Worm (Caenorhabditis elegans): ENCODE measurements around the gene C33B4.5.

Gene C33B4.5

DNA sequence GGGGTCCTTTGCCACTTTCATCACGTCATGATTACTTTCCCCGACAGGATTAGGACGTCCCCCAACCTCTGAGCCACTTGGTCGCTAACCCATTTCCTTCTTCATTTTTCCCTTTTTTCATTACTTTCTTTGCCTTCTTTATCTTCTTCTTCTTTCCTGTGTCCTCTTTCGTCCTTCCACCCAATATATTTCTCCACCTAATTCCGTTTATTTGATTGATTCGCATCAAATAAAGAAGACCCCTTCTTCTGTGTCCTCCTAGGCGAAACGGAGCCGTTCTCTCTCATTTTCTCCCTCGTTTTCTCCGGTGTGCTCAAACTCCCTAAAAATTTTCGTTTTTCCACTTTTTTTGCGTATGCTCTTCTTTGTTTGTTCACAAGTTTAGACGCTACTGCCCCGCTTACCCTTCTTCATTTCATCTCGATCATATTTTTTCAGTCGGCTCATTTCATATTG lies 26.6 kb downstream of the C33B4.5 start, which contains the start of gene C05D12.7:
C05D12.7 (plus strand) TSS at position 406 of the 456 bp plus-strand sequence.
- peak; percentile 78 for TF ChIP-seq ces-1 (GFP tag; optimal IDR thresholded peaks at IDR 0.05)
- TF ChIP-seq nhr-28 (tag; optimal IDR thresholded peaks at IDR 0.05), result no peak
- no peak for TF ChIP-seq blmp-1 (tag; optimal IDR thresholded peaks at IDR 0.05)

DNA sequence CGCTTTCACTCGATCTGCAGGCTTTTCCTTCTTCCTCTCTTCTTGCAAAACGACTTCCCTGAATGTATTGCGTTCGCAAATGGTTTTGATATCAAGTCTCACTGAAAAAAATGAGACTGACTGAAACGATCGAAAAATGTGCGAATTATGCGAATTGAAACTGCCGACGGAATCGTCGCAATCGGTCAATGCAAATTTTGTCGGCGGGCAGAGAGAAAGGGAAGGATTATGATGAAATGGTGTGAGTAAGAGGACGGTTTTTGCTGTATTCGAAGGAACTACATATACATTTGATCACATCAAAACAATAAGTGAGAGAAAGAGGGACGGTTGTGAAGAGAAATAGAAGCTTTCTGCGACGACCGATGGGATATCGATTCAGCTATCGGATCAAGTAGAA lies 32.5 kb downstream of the C33B4.5 start, which contains the start of gene C05D12.1:
C05D12.1 (minus strand) TSS at position 101 of the 400 bp plus-strand sequence.
- TF ChIP-seq elt-3 (tag; optimal IDR thresholded peaks at IDR 0.05), result no peak
- no peak for TF ChIP-seq unc-39 (tag; optimal IDR thresholded peaks at IDR 0.05)
- no peak for TF ChIP-seq snpc-4 (tag; optimal IDR thresholded peaks at IDR 0.05)
- TF ChIP-seq ceh-39 (tag; optimal IDR thresholded peaks at IDR 0.05), result no peak

DNA sequence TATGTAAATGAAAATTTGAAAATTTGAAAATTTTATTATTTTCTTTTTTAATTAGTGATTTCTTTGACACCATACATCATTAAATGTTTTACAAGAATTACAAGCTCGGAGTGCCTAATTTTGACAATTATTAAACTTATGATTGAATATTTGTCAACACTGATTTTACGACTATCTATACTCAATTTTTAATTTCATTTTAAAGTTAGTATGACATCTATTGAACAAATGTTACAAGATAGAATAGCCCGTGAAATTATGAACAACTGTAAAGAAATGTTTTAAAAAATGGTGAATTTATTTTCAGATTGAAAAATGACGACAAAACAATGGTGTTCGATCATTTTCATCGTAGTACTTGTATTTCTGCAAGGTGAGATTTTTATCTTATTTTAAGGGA lies 34.9 kb downstream of the C33B4.5 start, which contains the start of gene C05D12.2:
C05D12.2 (plus strand) TSS at position 301 of the 400 bp plus-strand sequence.
- TF ChIP-seq elt-1 (tag; optimal IDR thresholded peaks at IDR 0.05; ENCODE audit: borderline replicate concordance, insufficient read depth) (no peak), nhr-12 (tag; optimal IDR thresholded peaks at IDR 0.05) (no peak), nhr-237 (tag; optimal IDR thresholded peaks at IDR 0.05) (no peak), nhr-2 (tag; optimal IDR thresholded peaks at IDR 0.05) (no peak), hlh-1 (tag; optimal IDR thresholded peaks at IDR 0.05) (no peak), unc-39 (tag; optimal IDR thresholded peaks at IDR 0.05) (no peak), elt-3 (tag; optimal IDR thresholded peaks at IDR 0.05) (no peak), lsy-2 (tag; optimal IDR thresholded peaks at IDR 0.05) (no peak), lin-32 (GFP tag; optimal IDR thresholded peaks at IDR 0.05) (no peak), bed-3 (GFP tag; optimal IDR thresholded peaks at IDR 0.05) (no peak), pha-4 (tag; optimal IDR thresholded peaks at IDR 0.05) (no peak), snpc-4 (tag; optimal IDR thresholded peaks at IDR 0.05) (no peak), tbx-8 (GFP tag; optimal IDR thresholded peaks at IDR 0.05) (no peak), unc-62 (GFP tag; optimal IDR thresholded peaks at IDR 0.05) (no peak), cnd-1 (tag; optimal IDR thresholded peaks at IDR 0.05) (no peak), zip-8 (tag; optimal IDR thresholded peaks at IDR 0.05) (no peak), sem-2 (GFP tag; optimal IDR thresholded peaks at IDR 0.05) (no peak), unc-120 (tag; optimal IDR thresholded peaks at IDR 0.05; ENCODE audit: poor library complexity, severe bottlenecking) (no peak)

DNA sequence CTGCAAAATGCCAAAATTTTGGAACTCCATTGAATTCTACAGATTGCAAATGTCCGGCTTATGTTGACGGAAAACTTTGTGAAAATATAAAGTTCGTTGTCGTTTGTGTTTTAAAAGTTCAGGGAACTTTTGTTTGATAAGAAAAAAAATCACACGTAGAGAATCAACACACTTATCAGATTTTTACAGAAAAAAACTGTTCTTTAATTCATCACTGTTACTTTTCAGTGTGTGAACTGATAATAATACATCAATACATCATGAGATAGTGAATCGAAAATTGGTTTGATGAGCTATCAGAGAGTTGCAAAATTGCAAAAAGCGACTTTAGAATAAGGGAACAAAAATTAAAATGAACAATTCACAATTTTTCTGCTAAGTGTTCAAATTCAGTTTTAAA lies 35.3 kb downstream of the C33B4.5 start:
- TF ChIP-seq lin-32 (GFP tag; optimal IDR thresholded peaks at IDR 0.05) (no peak), nhr-2 (tag; optimal IDR thresholded peaks at IDR 0.05) (no peak), ces-1 (GFP tag; optimal IDR thresholded peaks at IDR 0.05) (no peak), ceh-43 (GFP tag; optimal IDR thresholded peaks at IDR 0.05) (no peak), sem-2 (GFP tag; optimal IDR thresholded peaks at IDR 0.05) (no peak), cnd-1 (tag; optimal IDR thresholded peaks at IDR 0.05) (no peak), elt-3 (tag; optimal IDR thresholded peaks at IDR 0.05) (no peak), unc-120 (tag; optimal IDR thresholded peaks at IDR 0.05; ENCODE audit: poor library complexity, severe bottlenecking) (no peak), zip-8 (tag; optimal IDR thresholded peaks at IDR 0.05) (no peak), unc-39 (tag; optimal IDR thresholded peaks at IDR 0.05) (no peak), mls-2 (tag; optimal IDR thresholded peaks at IDR 0.05) (no peak), lsy-2 (tag; optimal IDR thresholded peaks at IDR 0.05) (no peak), mep-1 (tag; optimal IDR thresholded peaks at IDR 0.05) (no peak), sptf-1 (tag; optimal IDR thresholded peaks at IDR 0.05) (no peak), nhr-12 (tag; optimal IDR thresholded peaks at IDR 0.05) (no peak), snpc-4 (tag; optimal IDR thresholded peaks at IDR 0.05) (no peak), elt-1 (tag; optimal IDR thresholded peaks at IDR 0.05; ENCODE audit: borderline replicate concordance, insufficient read depth) (no peak), pha-4 (tag; optimal IDR thresholded peaks at IDR 0.05) (no peak), ceh-39 (tag; optimal IDR thresholded peaks at IDR 0.05) (no peak)

DNA sequence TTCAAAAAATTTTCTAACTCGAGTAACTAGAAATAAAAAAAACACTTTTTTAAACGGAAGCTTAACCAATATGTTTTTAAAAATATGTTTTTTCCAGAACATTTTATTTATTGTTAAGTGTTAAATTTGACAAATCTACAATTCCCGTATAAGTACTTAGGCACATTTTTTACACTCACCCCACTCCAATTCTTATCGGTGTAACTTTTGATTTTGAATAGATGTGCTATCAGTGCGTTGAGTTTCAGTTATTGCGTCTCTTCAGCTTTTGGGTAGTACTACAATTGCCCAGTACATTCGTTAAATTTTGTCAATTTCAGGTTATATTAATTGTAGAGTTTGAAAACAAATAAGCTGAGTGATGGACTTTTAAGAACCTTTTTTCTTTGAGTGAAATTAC lies 40.9 kb downstream of the C33B4.5 start:
- TF ChIP-seq flh-1 (GFP tag; optimal IDR thresholded peaks at IDR 0.05) (no peak), nhr-12 (tag; optimal IDR thresholded peaks at IDR 0.05) (no peak), ceh-83 (GFP tag; optimal IDR thresholded peaks at IDR 0.05) (no peak), pha-4 (tag; optimal IDR thresholded peaks at IDR 0.05) (no peak), snpc-4 (tag; optimal IDR thresholded peaks at IDR 0.05) (no peak), ham-2 (GFP tag; optimal IDR thresholded peaks at IDR 0.05) (no peak), zip-8 (tag; optimal IDR thresholded peaks at IDR 0.05) (no peak), nhr-28 (tag; optimal IDR thresholded peaks at IDR 0.05) (no peak), bed-3 (GFP tag; optimal IDR thresholded peaks at IDR 0.05) (no peak), elt-3 (tag; optimal IDR thresholded peaks at IDR 0.05) (no peak), nhr-237 (tag; optimal IDR thresholded peaks at IDR 0.05) (no peak), mep-1 (tag; optimal IDR thresholded peaks at IDR 0.05) (no peak), M03D4.4 (tag; optimal IDR thresholded peaks at IDR 0.05) (no peak), lin-32 (GFP tag; optimal IDR thresholded peaks at IDR 0.05) (no peak), unc-62 (GFP tag; optimal IDR thresholded peaks at IDR 0.05) (no peak), mab-5 (tag; optimal IDR thresholded peaks at IDR 0.05) (no peak), sem-2 (GFP tag; optimal IDR thresholded peaks at IDR 0.05) (no peak), ceh-39 (tag; optimal IDR thresholded peaks at IDR 0.05) (no peak), lin-13 (tag; optimal IDR thresholded peaks at IDR 0.05) (no peak), ceh-43 (GFP tag; optimal IDR thresholded peaks at IDR 0.05) (no peak)

All from whole organism, mixed stage, embryonic.